Worm (Caenorhabditis elegans) whole organism, L4 larva: ENCODE results near the gene fbxa-81.

ENCODE experiments used
- R02D3.7 ChIP-seq: fragments of 150-350 bp; sonication (generic microtip); optimal IDR thresholded peaks from 3 replicates; lab custom pipeline; 2014; ENCODE audit warnings: missing biosample characterization, missing genetic modification characterization
- ama-1 ChIP-seq: fragments of 150-350 bp; optimal IDR thresholded peaks from 2 replicates; lab custom pipeline; 2014; ENCODE audit warnings: inconsistent platforms, mixed read lengths
- ces-1 ChIP-seq: fragments of 150-350 bp; sonication (generic microtip); optimal IDR thresholded peaks from 4 replicates; lab custom pipeline; 2014; ENCODE audit warnings: missing biosample characterization, missing genetic modification reagents, missing genetic modification characterization
- fos-1 ChIP-seq: fragments of 150-350 bp; optimal IDR thresholded peaks from 2 replicates; lab custom pipeline; 2014; ENCODE audit warnings: missing biosample characterization, missing genetic modification characterization
- gei-8 ChIP-seq: fragments of 200-800 bp; sonication (Bioruptor generic); optimal IDR thresholded peaks from 2 replicates; lab custom pipeline; 2018; ENCODE audit warnings: mild to moderate bottlenecking, missing genetic modification characterization, missing compliant biosample characterization
- nhr-6 ChIP-seq: fragments of 150-350 bp; optimal IDR thresholded peaks from 2 replicates; lab custom pipeline; 2014; ENCODE audit warnings: missing biosample characterization, missing genetic modification characterization
- skn-1 ChIP-seq: fragments of 150-350 bp; optimal IDR thresholded peaks from 2 replicates; lab custom pipeline; 2014; ENCODE audit warnings: missing biosample characterization, missing genetic modification characterization
- zip-2 ChIP-seq: fragments of 150-350 bp; optimal IDR thresholded peaks from 2 replicates; lab custom pipeline; 2014; ENCODE audit warnings: missing biosample characterization, missing genetic modification characterization
- ztf-11 ChIP-seq: fragments of 150-350 bp; optimal IDR thresholded peaks from 2 replicates; lab custom pipeline; 2014; ENCODE audit warnings: missing biosample characterization, missing genetic modification characterization
- ztf-7 ChIP-seq: fragments of 150-350 bp; optimal IDR thresholded peaks from 2 replicates; lab custom pipeline; 2014; ENCODE audit warnings: missing biosample characterization, missing genetic modification characterization

DNA sequence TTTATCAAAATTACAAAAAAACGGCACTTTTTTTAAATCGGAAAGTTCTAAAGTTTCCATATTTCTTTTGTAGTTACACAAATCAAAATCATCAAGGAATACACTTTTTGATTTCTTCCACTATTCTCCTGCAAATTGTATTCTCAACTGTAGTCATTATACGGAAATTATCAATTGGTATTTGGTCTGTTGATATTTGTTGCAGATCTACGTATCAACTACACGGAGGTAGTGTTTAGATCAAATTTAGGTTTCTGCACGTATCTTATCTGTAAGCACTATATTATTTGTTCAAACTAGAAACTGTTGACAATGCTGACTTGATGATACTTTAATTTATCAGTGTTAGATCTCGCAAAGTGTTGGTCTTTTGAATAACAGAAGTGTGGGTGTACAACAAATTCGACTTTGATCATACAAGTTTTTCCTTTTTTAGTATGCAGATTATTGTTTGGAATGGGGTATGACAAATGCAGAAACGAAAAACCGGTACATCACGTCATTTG lies 26.4 kb upstream of the fbxa-81 start:
- TF ChIP-seq gei-8 (GFP tag; lab: Kevin White, UChicago) (no peak), R02D3.7 (tag; lab: Kevin White, UChicago) (no peak), ztf-11 (no peak), ces-1 (GFP tag; lab: Kevin White, UChicago) (no peak), skn-1 (tag; lab: Kevin White, UChicago) (no peak), ama-1 (lab: Kevin White, UChicago) (no peak), zip-2 (tag; lab: Kevin White, UChicago) (no peak), fos-1 (tag; lab: Kevin White, UChicago) (no peak), ztf-7 (tag; lab: Kevin White, UChicago) (no peak), nhr-6 (tag; lab: Kevin White, UChicago) (no peak)
